Worm (Caenorhabditis elegans): Measurements from ENCODE around the gene C50D2.1.
"Not testable (repeated sequence)": the region's sequence is repeated elsewhere in the genome, so short reads cannot be mapped to it uniquely, and the experiment has no call there.

C50D2.1 gene

ce11 chrII:97992-98763, 13.2 kb upstream of the C50D2.1 start, which contains the start of the genes luc-7L3 and sftb-6 (continued):
- peak; percentile 79 for TF ChIP-seq isw-1 (GFP tag; IDR thresholded peaks at IDR 0.05)
- peak; percentile 19 for TF ChIP-seq rnt-1 (tag; optimal IDR thresholded peaks at IDR 0.05)
- no peak for TF ChIP-seq vab-15 (tag; optimal IDR thresholded peaks at IDR 0.05)
- peak; percentile 74 to 81 for TF ChIP-seq lsy-2 (tag; optimal IDR thresholded peaks at IDR 0.05)
- TF ChIP-seq C04F5.9 (tag; optimal IDR thresholded peaks at IDR 0.05) = peak; percentile 54
- peak; percentile 75 for TF ChIP-seq tbx-2 (tag; optimal IDR thresholded peaks at IDR 0.05)
- TF ChIP-seq sox-4 (tag; optimal IDR thresholded peaks at IDR 0.05) = peak; percentile 65
- TF ChIP-seq jun-1 (tag; optimal IDR thresholded peaks at IDR 0.05) = no peak
- TF ChIP-seq fkh-4 (tag; optimal IDR thresholded peaks at IDR 0.05; ENCODE audit: borderline replicate concordance) = no peak
- TF ChIP-seq mep-1 (tag; optimal IDR thresholded peaks at IDR 0.05) = peak; percentile 55
- TF ChIP-seq efl-3 (GFP tag; optimal IDR thresholded peaks at IDR 0.05) = no peak
- TF ChIP-seq pqm-1 (tag; optimal IDR thresholded peaks at IDR 0.05) = no peak

ce11 chrII:98894-99293, 12.5 kb upstream of the C50D2.1 start, which contains the start of gene C50D2.10:
Gene C50D2.10, plus strand, starts transcription at chrII:99138.
- not testable (repeated sequence) for TF ChIP-seq elt-3 (tag; optimal IDR thresholded peaks at IDR 0.05); dpl-1 (GFP tag; optimal IDR thresholded peaks at IDR 0.05); irx-1 (tag; optimal IDR thresholded peaks at IDR 0.05)

- no peak for TF ChIP-seq fos-1 (tag; optimal IDR thresholded peaks at IDR 0.05)
- TF ChIP-seq mab-9 (GFP tag; IDR thresholded peaks at IDR 0.05) = no peak
- TF ChIP-seq sox-4 (tag; optimal IDR thresholded peaks at IDR 0.05) = no peak
- no peak for TF ChIP-seq aha-1 (tag; optimal IDR thresholded peaks at IDR 0.05)
- TF ChIP-seq hlh-4 (tag; optimal IDR thresholded peaks at IDR 0.05) = no peak
- no peak for TF ChIP-seq snpc-4 (tag; optimal IDR thresholded peaks at IDR 0.05)
- TF ChIP-seq sptf-1 (tag; optimal IDR thresholded peaks at IDR 0.05) = no peak
- no peak for TF ChIP-seq elt-3 (tag; optimal IDR thresholded peaks at IDR 0.05)
- no peak for TF ChIP-seq nhr-84 (tag; optimal IDR thresholded peaks at IDR 0.05)
- TF ChIP-seq fkh-4 (tag; optimal IDR thresholded peaks at IDR 0.05; ENCODE audit: borderline replicate concordance) = no peak
- TF ChIP-seq lin-14 (GFP tag; optimal IDR thresholded peaks at IDR 0.05) = no peak
- no peak for TF ChIP-seq ceh-90 (tag; optimal IDR thresholded peaks at IDR 0.05)
- no peak for TF ChIP-seq lin-15B (tag; optimal IDR thresholded peaks at IDR 0.05)
- no peak for TF ChIP-seq swsn-7 (tag; optimal IDR thresholded peaks at IDR 0.05)
- TF ChIP-seq C16A3.4 (tag; optimal IDR thresholded peaks at IDR 0.05) = no peak
- no peak for TF ChIP-seq fkh-8 (tag; optimal IDR thresholded peaks at IDR 0.05)
- no peak for TF ChIP-seq blmp-1 (tag; optimal IDR thresholded peaks at IDR 0.05)
- no peak for TF ChIP-seq Y116A8C.19 (tag; optimal IDR thresholded peaks at IDR 0.05; ENCODE audit: borderline replicate concordance)
- TF ChIP-seq xbp-1 (tag; optimal IDR thresholded peaks at IDR 0.05) = no peak
Observed at ce11 chrII:101176-101575, 10.2 kb upstream of the C50D2.1 start.

- TF ChIP-seq zip-4 (GFP tag; optimal IDR thresholded peaks at IDR 0.05) (no peak), nhr-90 (tag; optimal IDR thresholded peaks at IDR 0.05; ENCODE audit: poor library complexity) (no peak), snpc-4 (tag; optimal IDR thresholded peaks at IDR 0.05) (no peak), lsy-2 (tag; optimal IDR thresholded peaks at IDR 0.05) (no peak), egl-13 (tag; optimal IDR thresholded peaks at IDR 0.05) (no peak), tlp-1 (tag; optimal IDR thresholded peaks at IDR 0.05) (no peak), hlh-17 (GFP tag; optimal IDR thresholded peaks at IDR 0.05; ENCODE audit: borderline replicate concordance) (no peak), efl-3 (GFP tag; optimal IDR thresholded peaks at IDR 0.05) (no peak), pqm-1 (tag; optimal IDR thresholded peaks at IDR 0.05) (no peak), unc-98 (GFP tag; IDR thresholded peaks at IDR 0.05) (no peak), lin-14 (GFP tag; optimal IDR thresholded peaks at IDR 0.05) (no peak), C34B4.2 (tag; optimal IDR thresholded peaks at IDR 0.05) (no peak), elt-2 (tag; optimal IDR thresholded peaks at IDR 0.05) (no peak), fkh-4 (tag; optimal IDR thresholded peaks at IDR 0.05; ENCODE audit: borderline replicate concordance) (no peak)
Observed at ce11 chrII:104234-104633, 7.1 kb upstream of the C50D2.1 start, which contains the start of gene col-68. Gene col-68, plus strand, starts transcription at chrII:104534.
